Worm (Caenorhabditis elegans): ENCODE data around the gene itsn-1.

The itsn-1 gene

DNA sequence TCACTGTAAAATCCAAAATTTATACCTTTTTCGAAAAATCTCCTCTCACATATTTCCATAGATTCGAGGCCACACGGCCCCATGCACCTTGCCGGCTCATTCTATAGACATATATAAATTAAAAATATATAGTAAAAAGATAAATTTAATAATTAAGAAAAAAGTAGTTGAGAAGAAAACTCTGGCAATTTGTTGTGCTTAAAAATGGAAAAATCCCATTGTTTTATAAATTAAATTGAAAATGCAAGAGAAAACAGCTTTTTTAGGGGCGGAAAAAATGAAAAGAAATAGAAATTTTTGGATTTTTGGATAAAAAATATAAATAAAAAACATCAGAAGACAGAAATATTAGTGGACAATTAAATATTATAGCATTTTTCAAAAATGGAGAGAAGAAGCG is 15.9 kb upstream of the itsn-1 start, which contains the start of gene Y116A8C.30:
Gene Y116A8C.30, minus strand, starts transcription at position 101 of the 400 bp plus-strand sequence.
- TF ChIP-seq F10B5.3 (tag; optimal IDR thresholded peaks at IDR 0.05) (no peak), mxl-3 (GFP tag; optimal IDR thresholded peaks at IDR 0.05) (no peak), ceh-62 (tag; optimal IDR thresholded peaks at IDR 0.05) (no peak), tag-97 (GFP tag; IDR thresholded peaks at IDR 0.05) (no peak), lsy-2 (tag; optimal IDR thresholded peaks at IDR 0.05) (no peak), zip-11 (GFP tag; IDR thresholded peaks at IDR 0.05) (no peak), zfp-2 (tag; optimal IDR thresholded peaks at IDR 0.05) (no peak)

DNA sequence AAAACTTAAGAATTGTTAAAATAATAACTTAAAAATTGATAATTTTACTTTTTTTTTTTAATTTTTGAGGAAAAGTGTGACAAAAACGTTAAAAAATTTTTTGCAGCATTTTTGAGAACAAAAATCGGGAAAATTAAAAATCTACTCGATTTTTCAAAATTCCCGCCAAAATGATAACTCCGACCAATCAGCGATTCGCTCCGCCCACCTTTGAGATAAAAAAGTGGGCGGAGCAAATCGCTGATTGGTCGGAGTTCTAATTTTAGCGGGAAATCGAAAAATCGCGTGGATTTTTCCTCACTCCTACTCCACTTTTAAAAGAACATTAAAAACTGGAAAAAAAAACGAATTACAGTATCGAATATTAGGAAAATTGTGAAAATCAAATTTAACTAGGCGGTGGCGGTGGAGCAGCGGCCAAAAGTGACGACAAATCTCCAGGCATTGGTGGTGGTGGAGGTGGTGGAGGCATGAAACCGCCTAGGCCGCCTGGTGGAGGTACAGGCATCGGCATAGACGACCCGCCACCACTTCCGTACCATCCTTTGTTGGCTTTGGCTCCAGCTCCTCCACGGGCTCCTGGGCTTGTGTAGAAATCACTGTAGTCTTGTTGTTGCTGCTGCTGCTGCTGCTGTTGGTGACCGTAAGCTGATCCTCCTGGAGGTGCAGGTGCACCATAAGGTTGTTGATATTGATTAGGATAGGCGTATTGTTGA is 15.2 kb upstream of the itsn-1 start:
- TF ChIP-seq duxl-1 (tag; optimal IDR thresholded peaks at IDR 0.05; ENCODE audit: poor library complexity) (no peak), ces-1 (GFP tag; optimal IDR thresholded peaks at IDR 0.05) (no peak), set-16 (GFP tag; IDR thresholded peaks at IDR 0.05) (peak; percentile 78), egl-43 (GFP tag; IDR thresholded peaks at IDR 0.05) (0 out of 2 replicates have a peak, but pooled peaks have one; percentile 26), dpl-1 (GFP tag; optimal IDR thresholded peaks at IDR 0.05) (peak; percentile 5)

DNA sequence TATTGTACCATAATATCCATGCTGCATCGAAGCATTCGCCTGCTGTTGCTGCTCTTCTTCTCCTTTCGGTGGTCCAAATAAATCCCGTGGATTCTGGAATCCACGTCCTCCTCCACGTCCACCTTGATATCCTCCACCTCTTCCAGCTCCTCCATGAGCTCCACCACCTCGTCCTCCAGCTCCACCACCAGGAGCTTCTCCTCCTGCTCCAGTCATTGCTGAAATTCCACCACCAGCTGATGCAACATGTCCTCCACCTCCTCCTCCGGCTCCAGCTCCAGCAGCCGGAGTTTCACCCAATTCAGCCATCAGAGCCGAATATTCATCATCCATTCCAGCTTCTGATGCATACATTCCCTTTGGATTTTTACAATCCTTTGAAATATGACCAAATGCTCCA is 13.9 kb upstream of the itsn-1 start:
- no peak for TF ChIP-seq fkh-10 (GFP tag; optimal IDR thresholded peaks at IDR 0.05)
- TF ChIP-seq aha-1 (tag), result peak; percentile 35
- TF ChIP-seq spr-1 (tag; optimal IDR thresholded peaks at IDR 0.05), result no peak
- TF ChIP-seq ceh-32 (tag; optimal IDR thresholded peaks at IDR 0.05; ENCODE audit: poor library complexity), result no peak
- TF ChIP-seq tra-1 (GFP tag; IDR thresholded peaks at IDR 0.05), result no peak
- peak; percentile 88 for TF ChIP-seq set-16 (GFP tag; IDR thresholded peaks at IDR 0.05)
- TF ChIP-seq ces-1 (GFP tag; optimal IDR thresholded peaks at IDR 0.05), result no peak
- no peak for TF ChIP-seq lin-1 (GFP tag; IDR thresholded peaks at IDR 0.05)

DNA sequence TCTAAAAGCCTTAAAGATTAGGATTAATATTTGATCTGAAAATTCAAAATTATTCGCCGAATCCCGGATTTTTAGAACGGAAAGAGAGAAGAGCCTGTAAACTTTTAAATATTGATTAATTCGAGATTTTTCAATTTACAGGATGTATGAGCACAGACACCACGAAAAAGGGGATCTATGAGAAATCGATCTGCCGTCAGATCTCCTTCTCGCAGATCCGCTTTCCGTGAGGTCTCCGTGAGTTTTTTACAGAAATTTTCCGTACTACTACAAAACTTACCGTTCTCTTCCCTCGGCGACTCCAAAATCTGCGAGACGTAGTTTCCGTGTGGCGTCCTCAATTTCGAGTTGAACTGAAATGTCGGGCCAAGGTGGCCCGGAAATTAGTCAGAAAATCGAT is 11.3 kb upstream of the itsn-1 start:
- no peak for TF ChIP-seq nhr-41 (GFP tag; IDR thresholded peaks at IDR 0.05)
- TF ChIP-seq ama-1 (optimal IDR thresholded peaks at IDR 0.05), result no peak
- TF ChIP-seq F26F4.8 (GFP tag; conservative IDR thresholded peaks at IDR 0.05), result no peak
- no peak for TF ChIP-seq mdl-1 (tag; optimal IDR thresholded peaks at IDR 0.05)
- 0 out of 2 replicates have a peak, but pooled peaks have one; percentile 15 for TF ChIP-seq ZK337.2 (GFP tag; IDR thresholded peaks at IDR 0.05)
- TF ChIP-seq daf-16 (GFP tag; optimal IDR thresholded peaks at IDR 0.05), result no peak
- no peak for TF ChIP-seq daf-16 (tag; optimal IDR thresholded peaks at IDR 0.05)
- TF ChIP-seq lim-7 (GFP tag; IDR thresholded peaks at IDR 0.05), result no peak
- no peak for TF ChIP-seq nhr-48 (tag; optimal IDR thresholded peaks at IDR 0.05)
- TF ChIP-seq dmd-8 (GFP tag; IDR thresholded peaks at IDR 0.05), result no peak
- no peak for TF ChIP-seq F44E2.7 (GFP tag; IDR thresholded peaks at IDR 0.05)
- TF ChIP-seq dmd-9 (GFP tag; IDR thresholded peaks at IDR 0.05), result no peak
- 0 out of 2 replicates have a peak, but pooled peaks have one; percentile 25 for TF ChIP-seq arid-1 (GFP tag; conservative IDR thresholded peaks at IDR 0.05)
- no peak for TF ChIP-seq skn-1 (tag; optimal IDR thresholded peaks at IDR 0.05)
- TF ChIP-seq ces-1 (GFP tag; optimal IDR thresholded peaks at IDR 0.05), result no peak
- TF ChIP-seq ceh-28 (tag; optimal IDR thresholded peaks at IDR 0.05), result no peak
- TF ChIP-seq mes-2 (tag; optimal IDR thresholded peaks at IDR 0.05; ENCODE audit: poor library complexity, severe bottlenecking), result no peak

DNA sequence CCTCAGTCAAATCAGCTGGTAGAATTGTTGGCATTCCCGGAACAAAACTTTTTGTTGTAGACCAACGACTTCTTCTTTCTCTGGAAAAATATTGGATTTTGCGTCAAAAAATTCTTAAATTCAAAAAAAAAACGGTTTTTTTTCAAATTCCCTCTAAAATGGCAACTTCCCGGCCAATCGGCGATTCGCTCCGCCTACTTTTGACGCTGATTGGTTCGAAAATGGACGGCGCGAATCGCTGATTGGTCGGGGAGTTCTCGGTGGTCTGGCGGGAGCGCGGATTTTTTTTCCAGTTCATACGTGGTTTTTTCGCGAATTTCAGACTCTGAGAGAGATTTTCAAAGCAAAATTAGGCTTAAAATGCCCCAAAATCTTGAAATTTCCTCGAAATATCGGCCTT is 10.7 kb upstream of the itsn-1 start:
- TF ChIP-seq mdl-1 (tag; optimal IDR thresholded peaks at IDR 0.05) (no peak), mdt-29 (GFP tag; IDR thresholded peaks at IDR 0.05) (no peak), daf-12 (tag; optimal IDR thresholded peaks at IDR 0.05) (no peak), Y5F2A.4 (GFP tag; optimal IDR thresholded peaks at IDR 0.05) (no peak)

All from whole organism, L4 larva.